Worm (Caenorhabditis elegans) whole organism, L4 larva: ENCODE measurements around the gene fzy-1.

ENCODE experiments used
- D1046.2 ChIP-seq: fragments of 200-800 bp; sonication (Bioruptor generic); IDR thresholded peaks from 2 replicates; pipeline ENCODE4 v1.3.6; 2022; ENCODE audit warnings: missing genetic modification characterization, missing compliant biosample characterization
- F10B5.3 ChIP-seq: sonication (generic microtip); optimal IDR thresholded peaks from 2 replicates; lab custom pipeline; 2016; ENCODE audit warnings: mild to moderate bottlenecking, missing genetic modification characterization, missing compliant biosample characterization
- F49E8.2 ChIP-seq: sonication (generic microtip); optimal IDR thresholded peaks from 2 replicates; lab custom pipeline; 2016; ENCODE audit warnings: missing compliant biosample characterization, mild to moderate bottlenecking, missing genetic modification characterization, borderline replicate concordance
- R02D3.7 ChIP-seq: fragments of 150-350 bp; sonication (generic microtip); optimal IDR thresholded peaks from 3 replicates; lab custom pipeline; 2014; ENCODE audit warnings: missing biosample characterization, missing genetic modification characterization
- ZK337.2 ChIP-seq: fragments of 200-800 bp; sonication (Bioruptor generic); IDR thresholded peaks from 2 replicates; pipeline ENCODE4 v1.3.6; 2022; ENCODE audit warnings: missing genetic modification reagents, missing genetic modification characterization, missing compliant biosample characterization
- aly-2 ChIP-seq: sonication (generic microtip); optimal IDR thresholded peaks from 2 replicates; lab custom pipeline; 2018; ENCODE audit warnings: missing biosample characterization, missing genetic modification characterization
- ama-1 ChIP-seq: fragments of 150-350 bp; optimal IDR thresholded peaks from 2 replicates; lab custom pipeline; 2014; ENCODE audit warnings: inconsistent platforms, mixed read lengths
- ceh-28 ChIP-seq: fragments of 150-350 bp; optimal IDR thresholded peaks from 2 replicates; lab custom pipeline; 2014; ENCODE audit warnings: missing biosample characterization, missing genetic modification reagents, missing genetic modification characterization
- daf-12 ChIP-seq: fragments of 150-350 bp; optimal IDR thresholded peaks from 2 replicates; lab custom pipeline; 2014; ENCODE audit warnings: missing biosample characterization, missing genetic modification reagents, missing genetic modification characterization
- daf-16 ChIP-seq, 3 experiments: sonication (generic microtip); optimal IDR thresholded peaks; 2 replicates each; lab custom pipeline; 2016 to 2017; ENCODE audit warnings: missing genetic modification characterization in 3 of 3, missing genetic modification reagents in 3 of 3, mild to moderate bottlenecking in 2 of 3, missing compliant biosample characterization in 2 of 3, missing biosample characterization in 1 of 3, moderate library complexity in 1 of 3
- dmd-6 ChIP-seq: fragments of 200-800 bp; sonication (Bioruptor generic); IDR thresholded peaks from 2 replicates; pipeline ENCODE4 v1.3.6; 2022; ENCODE audit warnings: missing genetic modification reagents, missing genetic modification characterization, missing compliant biosample characterization
- dmd-9 ChIP-seq: fragments of 200-800 bp; sonication (Bioruptor generic); IDR thresholded peaks from 2 replicates; pipeline ENCODE4 v1.3.6; 2022; ENCODE audit warnings: missing genetic modification reagents, missing genetic modification characterization, missing compliant biosample characterization
- dpl-1 ChIP-seq: fragments of 150-350 bp; optimal IDR thresholded peaks from 2 replicates; lab custom pipeline; 2014; ENCODE audit warnings: missing biosample characterization, missing genetic modification reagents, missing genetic modification characterization
- duxl-1 ChIP-seq: sonication (generic microtip); optimal IDR thresholded peaks from 2 replicates; lab custom pipeline; 2016; ENCODE audit warnings: mild to moderate bottlenecking, missing genetic modification characterization, moderate library complexity, missing compliant biosample characterization; ENCODE audit not compliant: poor library complexity
- dve-1 ChIP-seq: sonication (generic microtip); optimal IDR thresholded peaks from 2 replicates; lab custom pipeline; 2017; ENCODE audit warnings: antibody characterized with exemption, mild to moderate bottlenecking, missing genetic modification characterization, missing compliant biosample characterization; ENCODE audit not compliant: insufficient read depth
- egl-43 ChIP-seq: fragments of 200-800 bp; sonication (Bioruptor generic); IDR thresholded peaks from 2 replicates; pipeline ENCODE4 v1.3.6; 2022; ENCODE audit warnings: missing genetic modification reagents, missing genetic modification characterization, missing compliant biosample characterization
- fos-1 ChIP-seq: fragments of 150-350 bp; optimal IDR thresholded peaks from 2 replicates; lab custom pipeline; 2014; ENCODE audit warnings: missing biosample characterization, missing genetic modification characterization
- gei-8 ChIP-seq: fragments of 200-800 bp; sonication (Bioruptor generic); optimal IDR thresholded peaks from 2 replicates; lab custom pipeline; 2018; ENCODE audit warnings: mild to moderate bottlenecking, missing genetic modification characterization, missing compliant biosample characterization
- hif-1 ChIP-seq, 2 experiments: sonication (generic microtip); optimal IDR thresholded peaks; 2 replicates each; lab custom pipeline; 2016 to 2017; ENCODE audit warnings: missing compliant biosample characterization in 2 of 2, missing genetic modification characterization in 2 of 2, missing genetic modification reagents in 2 of 2, missing genotype in 2 of 2, mild to moderate bottlenecking in 1 of 2
- hlh-11 ChIP-seq: fragments of 200-800 bp; sonication (Bioruptor generic); optimal IDR thresholded peaks from 2 replicates; lab custom pipeline; 2018; ENCODE audit warnings: mild to moderate bottlenecking, missing genetic modification characterization, missing compliant biosample characterization
- lim-7 ChIP-seq: fragments of 200-800 bp; sonication (Bioruptor generic); IDR thresholded peaks from 2 replicates; pipeline ENCODE4 v1.3.6; 2022; ENCODE audit warnings: missing genetic modification characterization, missing compliant biosample characterization
- lin-1 ChIP-seq: fragments of 200-800 bp; sonication (Bioruptor generic); IDR thresholded peaks from 2 replicates; pipeline ENCODE4 v1.3.6; 2022; ENCODE audit warnings: missing genetic modification reagents, missing genetic modification characterization, missing compliant biosample characterization
- lin-13 ChIP-seq: fragments of 150-350 bp; optimal IDR thresholded peaks from 2 replicates; lab custom pipeline; 2014; ENCODE audit warnings: missing biosample characterization, missing genetic modification reagents, missing genetic modification characterization
- lin-39 ChIP-seq: fragments of 150-350 bp; optimal IDR thresholded peaks from 2 replicates; lab custom pipeline; 2014; ENCODE audit warnings: missing biosample characterization, missing genetic modification reagents, missing genetic modification characterization
- lsy-2 ChIP-seq, 2 experiments: fragments of 150-350 bp in 1 of 2; sonication (generic microtip) in 1 of 2; optimal IDR thresholded peaks; 2 replicates each; lab custom pipeline; 2014 to 2017; ENCODE audit warnings: missing biosample characterization in 2 of 2, missing genetic modification characterization in 2 of 2
- madf-5 ChIP-seq, 2 experiments: fragments of 200-800 bp; sonication (Bioruptor generic); IDR thresholded peaks; 2 replicates each; pipeline ENCODE4 v1.3.6; 2022; ENCODE audit warnings: missing compliant biosample characterization in 2 of 2, missing genetic modification characterization in 2 of 2
- madf-9 ChIP-seq: fragments of 200-800 bp; sonication (Bioruptor generic); conservative IDR thresholded peaks from 2 replicates; pipeline ENCODE4 v1.3.6; 2022; ENCODE audit warnings: missing genetic modification reagents, missing genetic modification characterization, missing compliant biosample characterization
- mdl-1 ChIP-seq, 2 experiments: fragments of 150-350 bp in 1 of 2; sonication (generic microtip) in 1 of 2; optimal IDR thresholded peaks; 2 replicates each; lab custom pipeline; 2014 to 2017; ENCODE audit warnings: missing biosample characterization in 2 of 2, missing genetic modification characterization in 2 of 2
- mdt-29 ChIP-seq: fragments of 200-800 bp; sonication (Bioruptor generic); IDR thresholded peaks from 2 replicates; pipeline ENCODE4 v1.3.6; 2022; ENCODE audit warnings: missing genetic modification reagents, missing genetic modification characterization, missing compliant biosample characterization
- nhr-10 ChIP-seq: fragments of 150-350 bp; optimal IDR thresholded peaks from 2 replicates; lab custom pipeline; 2014; ENCODE audit warnings: missing biosample characterization, missing genetic modification characterization
- nhr-11 ChIP-seq: fragments of 150-350 bp; optimal IDR thresholded peaks from 2 replicates; lab custom pipeline; 2014; ENCODE audit warnings: missing biosample characterization, missing genetic modification characterization
- nhr-111 ChIP-seq: fragments of 200-800 bp; sonication (Bioruptor generic); optimal IDR thresholded peaks from 2 replicates; lab custom pipeline; 2018; ENCODE audit warnings: mild to moderate bottlenecking, missing genetic modification characterization, missing compliant biosample characterization
- nhr-25 ChIP-seq: sonication (generic microtip); optimal IDR thresholded peaks from 2 replicates; lab custom pipeline; 2017; ENCODE audit warnings: missing genetic modification characterization, mild to moderate bottlenecking, missing compliant biosample characterization, antibody characterized with exemption, moderate library complexity, borderline replicate concordance; ENCODE audit not compliant: insufficient read depth
- nhr-6 ChIP-seq: fragments of 150-350 bp; optimal IDR thresholded peaks from 2 replicates; lab custom pipeline; 2014; ENCODE audit warnings: missing biosample characterization, missing genetic modification characterization
- nhr-77 ChIP-seq: fragments of 150-350 bp; optimal IDR thresholded peaks from 2 replicates; lab custom pipeline; 2014; ENCODE audit warnings: missing biosample characterization, missing genetic modification characterization
- pqm-1 ChIP-seq: sonication (generic microtip); optimal IDR thresholded peaks from 2 replicates; lab custom pipeline; 2017; ENCODE audit warnings: missing biosample characterization, missing genetic modification characterization
- sdz-12 ChIP-seq: fragments of 200-800 bp; sonication (Bioruptor generic); optimal IDR thresholded peaks from 2 replicates; lab custom pipeline; 2018; ENCODE audit warnings: mild to moderate bottlenecking, missing genetic modification characterization, missing compliant biosample characterization
- set-16 ChIP-seq: fragments of 200-800 bp; sonication (Bioruptor generic); IDR thresholded peaks from 2 replicates; pipeline ENCODE4 v1.3.6; 2022; ENCODE audit warnings: missing genetic modification reagents, missing genetic modification characterization, missing compliant biosample characterization
- snpc-4 ChIP-seq: fragments of 150-350 bp; optimal IDR thresholded peaks from 2 replicates; lab custom pipeline; 2014; ENCODE audit warnings: missing biosample characterization, missing genetic modification characterization
- tra-1 ChIP-seq: fragments of 200-800 bp; sonication (Bioruptor generic); IDR thresholded peaks from 2 replicates; pipeline ENCODE4 v1.3.6; 2022; ENCODE audit warnings: missing genetic modification reagents, missing genetic modification characterization, missing compliant biosample characterization
- unc-62 ChIP-seq, 3 experiments: fragments of 150-350 bp in 1 of 3; sonication (generic microtip); optimal IDR thresholded peaks in 2 of 3; peaks in 1 of 3; 1 replicate in 1 of 3; 2 replicates in 2 of 3; lab custom pipeline; 2014 to 2017; ENCODE audit warnings: missing biosample characterization in 3 of 3, missing genetic modification characterization in 3 of 3, missing genetic modification reagents in 3 of 3, missing genotype in 1 of 3
- vab-7 ChIP-seq: fragments of 200-800 bp; sonication (Bioruptor generic); IDR thresholded peaks from 2 replicates; pipeline ENCODE4 v1.3.6; 2022; ENCODE audit warnings: missing genetic modification reagents, missing genetic modification characterization, missing compliant biosample characterization
- zag-1 ChIP-seq: fragments of 150-350 bp; optimal IDR thresholded peaks from 2 replicates; lab custom pipeline; 2014; ENCODE audit warnings: missing biosample characterization, missing genetic modification characterization
- zfp-2 ChIP-seq: sonication (generic microtip); optimal IDR thresholded peaks from 2 replicates; lab custom pipeline; 2016; ENCODE audit warnings: mild to moderate bottlenecking, missing genetic modification characterization, missing compliant biosample characterization
- zfp-3 ChIP-seq: fragments of 200-800 bp; sonication (Bioruptor generic); conservative IDR thresholded peaks from 2 replicates; pipeline ENCODE4 v1.3.6; 2022; ENCODE audit warnings: missing genetic modification reagents, missing genetic modification characterization, missing compliant biosample characterization
- zip-11 ChIP-seq: fragments of 200-800 bp; sonication (Bioruptor generic); IDR thresholded peaks from 2 replicates; pipeline ENCODE4 v1.3.6; 2022; ENCODE audit warnings: missing genetic modification characterization, missing compliant biosample characterization

The fzy-1 gene

ce11 chrII:5511417-5512353 lies 11.1 kb downstream of the fzy-1 start (continued):
- TF ChIP-seq F10B5.3 (tag; lab: Kevin White, UChicago): no peak
- TF ChIP-seq nhr-111: no peak
- TF ChIP-seq daf-12 (tag; lab: Kevin White, UChicago): no peak
- TF ChIP-seq ceh-28 (tag; lab: Kevin White, UChicago): no peak
- TF ChIP-seq egl-43: no peak
- TF ChIP-seq dmd-9 (GFP tag; lab: Robert Waterston, UW): no peak
- TF ChIP-seq F49E8.2 (tag; lab: Kevin White, UChicago): peak; percentile 43
- TF ChIP-seq madf-5 (GFP tag; IDR thresholded peaks at IDR 0.05; lab: Robert Waterston, UW): no peak
- TF ChIP-seq R02D3.7 (tag; lab: Kevin White, UChicago): no peak
- TF ChIP-seq duxl-1: peak; percentile 17
- peak in 1 of 2 experiments; percentile 53 for TF ChIP-seq unc-62 (GFP tag; optimal IDR thresholded peaks at IDR 0.05 in 1 of 2; lab: Kevin White, UChicago)
- TF ChIP-seq unc-62 (tag; optimal IDR thresholded peaks at IDR 0.05; lab: Kevin White, UChicago): no peak
- no peak for TF ChIP-seq mdt-29 (GFP tag; lab: Robert Waterston, UW)
- peak in 1 of 2 experiments; percentile 13 for TF ChIP-seq lsy-2 (tag; optimal IDR thresholded peaks at IDR 0.05; lab: Kevin White, UChicago)
- no peak for TF ChIP-seq pqm-1
- no peak for TF ChIP-seq lim-7 (GFP tag; lab: Robert Waterston, UW)
- no peak for TF ChIP-seq nhr-11
- no peak for TF ChIP-seq sdz-12 (GFP tag; lab: Kevin White, UChicago)
- peak in 1 of 2 experiments; percentile 28 for TF ChIP-seq hif-1 (tag; optimal IDR thresholded peaks at IDR 0.05; lab: Kevin White, UChicago)
- no peak for TF ChIP-seq aly-2 (tag; lab: Kevin White, UChicago)
- TF ChIP-seq lin-1 (GFP tag; lab: Robert Waterston, UW): no peak
- no peak for TF ChIP-seq daf-16 (GFP tag; optimal IDR thresholded peaks at IDR 0.05; lab: Kevin White, UChicago)
- TF ChIP-seq daf-16 (tag; optimal IDR thresholded peaks at IDR 0.05; lab: Kevin White, UChicago): no peak
- no peak for TF ChIP-seq zfp-2 (tag; lab: Kevin White, UChicago)

ce11 chrII:5512473-5513097 lies 12.0 kb downstream of the fzy-1 start:
- TF ChIP-seq lin-39: no peak
- no peak for TF ChIP-seq nhr-6 (tag; lab: Kevin White, UChicago)
- no peak for TF ChIP-seq madf-9 (GFP tag; lab: Robert Waterston, UW)
- no peak for TF ChIP-seq vab-7 (GFP tag; lab: Robert Waterston, UW)
- no peak for TF ChIP-seq R02D3.7 (tag; lab: Kevin White, UChicago)
- no peak for TF ChIP-seq gei-8 (GFP tag; lab: Kevin White, UChicago)
- TF ChIP-seq snpc-4: no peak
- TF ChIP-seq dve-1: peak; percentile 77
- TF ChIP-seq ZK337.2 (GFP tag; lab: Robert Waterston, UW): no peak
- no peak for TF ChIP-seq zip-11 (GFP tag; lab: Robert Waterston, UW)
- TF ChIP-seq set-16 (GFP tag; lab: Robert Waterston, UW): no peak
- TF ChIP-seq tra-1 (GFP tag; lab: Robert Waterston, UW): peak; percentile 82; the same call in 1 of the 2 replicates
- TF ChIP-seq dmd-6 (GFP tag; lab: Robert Waterston, UW): peak; percentile 94
- no peak for TF ChIP-seq mdl-1 (tag; optimal IDR thresholded peaks at IDR 0.05; lab: Kevin White, UChicago)
- peak; percentile 86 for TF ChIP-seq pqm-1
- no peak for TF ChIP-seq zfp-3 (GFP tag; lab: Robert Waterston, UW)
- TF ChIP-seq ama-1 (lab: Kevin White, UChicago): no peak
- TF ChIP-seq fos-1: no peak
- TF ChIP-seq nhr-25 (tag; lab: Kevin White, UChicago): no peak
- TF ChIP-seq D1046.2: no peak
- TF ChIP-seq zfp-2 (tag; lab: Kevin White, UChicago): no peak
- no peak for TF ChIP-seq lin-13
- TF ChIP-seq nhr-77 (tag; lab: Kevin White, UChicago): peak; percentile 76
- TF ChIP-seq hlh-11 (tag; lab: Kevin White, UChicago): peak; percentile 65
- TF ChIP-seq nhr-10: no peak
- TF ChIP-seq dpl-1 (GFP tag; lab: Kevin White, UChicago): no peak
- no peak for TF ChIP-seq zag-1 (tag; lab: Kevin White, UChicago)
- no peak for TF ChIP-seq duxl-1
